Worm (Caenorhabditis elegans) whole organism, L3 larva: ENCODE measurements around the gene tre-4.
A peak's percentile ranks its signal among the peaks of the same experiment; 100 is the strongest.

ENCODE experiments used
- R02D3.7 ChIP-seq: fragments of 150-350 bp; optimal IDR thresholded peaks from 2 replicates; lab custom pipeline; 2014; ENCODE audit warnings: missing biosample characterization, missing genetic modification characterization
- ZK546.5 ChIP-seq: sonication (generic microtip); optimal IDR thresholded peaks from 2 replicates; lab custom pipeline; 2017; ENCODE audit warnings: missing biosample characterization, missing genetic modification characterization
- aly-2 ChIP-seq: fragments of 150-350 bp; optimal IDR thresholded peaks from 2 replicates; lab custom pipeline; 2014; ENCODE audit warnings: missing biosample characterization, missing genetic modification characterization
- ama-1 ChIP-seq: fragments of 150-350 bp; optimal IDR thresholded peaks from 2 replicates; lab custom pipeline; 2018
- ceh-16 ChIP-seq: sonication (generic microtip); optimal IDR thresholded peaks from 2 replicates; lab custom pipeline; 2017; ENCODE audit warnings: missing biosample characterization, missing genetic modification characterization
- ceh-28 ChIP-seq: fragments of 150-350 bp; optimal IDR thresholded peaks from 2 replicates; lab custom pipeline; 2014; ENCODE audit warnings: missing biosample characterization, missing genetic modification reagents, missing genetic modification characterization
- ceh-82 ChIP-seq: fragments of 150-350 bp; optimal IDR thresholded peaks from 2 replicates; lab custom pipeline; 2014; ENCODE audit warnings: missing biosample characterization, missing genetic modification characterization
- ceh-9 ChIP-seq: sonication (generic microtip); optimal IDR thresholded peaks from 2 replicates; lab custom pipeline; 2018; ENCODE audit warnings: missing biosample characterization, missing genetic modification characterization
- daf-12 ChIP-seq: fragments of 150-350 bp; optimal IDR thresholded peaks from 2 replicates; lab custom pipeline; 2014; ENCODE audit warnings: missing biosample characterization, missing genetic modification reagents, missing genetic modification characterization
- egl-27 ChIP-seq: sonication (generic microtip); optimal IDR thresholded peaks from 4 replicates; lab custom pipeline; 2017; ENCODE audit warnings: missing biosample characterization, missing genetic modification reagents, missing genetic modification characterization
- egl-5 ChIP-seq: fragments of 150-350 bp; optimal IDR thresholded peaks from 2 replicates; lab custom pipeline; 2017; ENCODE audit warnings: missing biosample characterization, missing genetic modification reagents, missing genetic modification characterization, inconsistent platforms
- elt-1 ChIP-seq: fragments of 150-350 bp; optimal IDR thresholded peaks from 2 replicates; lab custom pipeline; 2014; ENCODE audit warnings: missing biosample characterization, missing genetic modification characterization
- elt-2 ChIP-seq: sonication (generic microtip); optimal IDR thresholded peaks from 2 replicates; lab custom pipeline; 2016; ENCODE audit warnings: missing genetic modification reagents, mild to moderate bottlenecking, missing genetic modification characterization, missing compliant biosample characterization
- elt-3 ChIP-seq, 3 experiments: fragments of 150-350 bp in 1 of 3; sonication (generic microtip) in 2 of 3; optimal IDR thresholded peaks; 2 replicates in 2 of 3; 4 replicates in 1 of 3; lab custom pipeline; 2014 to 2017; ENCODE audit warnings: missing biosample characterization in 3 of 3, missing genetic modification characterization in 3 of 3
- eor-1 ChIP-seq, 2 experiments: fragments of 150-350 bp; optimal IDR thresholded peaks; 2 replicates each; lab custom pipeline; 2014 to 2018; ENCODE audit warnings: missing biosample characterization in 2 of 2, missing genetic modification characterization in 2 of 2
- fkh-10 ChIP-seq: sonication (generic microtip); optimal IDR thresholded peaks from 2 replicates; lab custom pipeline; 2017; ENCODE audit warnings: missing biosample characterization, missing genetic modification reagents, missing genetic modification characterization
- fkh-2 ChIP-seq: fragments of 150-350 bp; optimal IDR thresholded peaks from 2 replicates; lab custom pipeline; 2014; ENCODE audit warnings: missing biosample characterization, missing genetic modification reagents, missing genetic modification characterization
- fos-1 ChIP-seq: fragments of 150-350 bp; optimal IDR thresholded peaks from 2 replicates; lab custom pipeline; 2014; ENCODE audit warnings: missing biosample characterization, missing genetic modification characterization
- hmg-11 ChIP-seq: sonication (generic microtip); optimal IDR thresholded peaks from 2 replicates; lab custom pipeline; 2016; ENCODE audit warnings: missing genetic modification characterization, missing compliant biosample characterization
- jun-1 ChIP-seq: fragments of 150-350 bp; optimal IDR thresholded peaks from 2 replicates; lab custom pipeline; 2014; ENCODE audit warnings: missing biosample characterization, missing genetic modification reagents, missing genetic modification characterization
- lin-15B ChIP-seq: fragments of 150-350 bp; optimal IDR thresholded peaks from 2 replicates; lab custom pipeline; 2014; ENCODE audit warnings: missing biosample characterization, missing genetic modification characterization
- lin-39 ChIP-seq: fragments of 150-350 bp; optimal IDR thresholded peaks from 2 replicates; lab custom pipeline; 2018; ENCODE audit warnings: missing biosample characterization, missing genetic modification reagents, missing genetic modification characterization
- lsy-12 ChIP-seq: sonication (generic microtip); optimal IDR thresholded peaks from 2 replicates; lab custom pipeline; 2016; ENCODE audit warnings: mild to moderate bottlenecking, missing genetic modification characterization, missing compliant biosample characterization
- mdl-1 ChIP-seq: fragments of 150-350 bp; optimal IDR thresholded peaks from 2 replicates; lab custom pipeline; 2014; ENCODE audit warnings: missing biosample characterization, missing genetic modification characterization
- mml-1 ChIP-seq: fragments of 150-350 bp; sonication (generic microtip); optimal IDR thresholded peaks from 3 replicates; lab custom pipeline; 2014; ENCODE audit warnings: missing biosample characterization, missing genetic modification characterization
- nfya-1 ChIP-seq: sonication (generic microtip); optimal IDR thresholded peaks from 2 replicates; lab custom pipeline; 2017; ENCODE audit warnings: missing genetic modification characterization, mild to moderate bottlenecking, missing compliant biosample characterization, antibody characterized with exemption, moderate library complexity; ENCODE audit not compliant: insufficient read depth
- nhr-11 ChIP-seq: fragments of 150-350 bp; optimal IDR thresholded peaks from 2 replicates; lab custom pipeline; 2014; ENCODE audit warnings: missing biosample characterization, missing genetic modification characterization
- nhr-12 ChIP-seq: fragments of 150-350 bp; optimal IDR thresholded peaks from 2 replicates; lab custom pipeline; 2014; ENCODE audit warnings: missing biosample characterization, missing genetic modification characterization
- nhr-23 ChIP-seq: fragments of 150-350 bp; optimal IDR thresholded peaks from 2 replicates; lab custom pipeline; 2014; ENCODE audit warnings: missing biosample characterization, missing genetic modification reagents, missing genetic modification characterization
- nhr-237 ChIP-seq: fragments of 150-350 bp; optimal IDR thresholded peaks from 2 replicates; lab custom pipeline; 2014; ENCODE audit warnings: missing biosample characterization, missing genetic modification characterization
- nhr-25 ChIP-seq: sonication (generic microtip); optimal IDR thresholded peaks from 2 replicates; lab custom pipeline; 2017; ENCODE audit warnings: missing biosample characterization, missing genetic modification characterization
- nhr-28 ChIP-seq: fragments of 150-350 bp; optimal IDR thresholded peaks from 2 replicates; lab custom pipeline; 2014; ENCODE audit warnings: missing biosample characterization, missing genetic modification characterization
- nhr-43 ChIP-seq: sonication (generic microtip); optimal IDR thresholded peaks from 2 replicates; lab custom pipeline; 2016; ENCODE audit warnings: mild to moderate bottlenecking, missing genetic modification characterization, missing compliant biosample characterization; ENCODE audit not compliant: poor library complexity, severe bottlenecking
- nhr-67 ChIP-seq: fragments of 150-350 bp; optimal IDR thresholded peaks from 2 replicates; lab custom pipeline; 2014; ENCODE audit warnings: missing biosample characterization, missing genetic modification characterization
- nhr-76 ChIP-seq: fragments of 150-350 bp; sonication (generic microtip); optimal IDR thresholded peaks from 5 replicates; lab custom pipeline; 2014; ENCODE audit warnings: missing biosample characterization, missing genetic modification characterization
- nhr-77 ChIP-seq: fragments of 150-350 bp; optimal IDR thresholded peaks from 2 replicates; lab custom pipeline; 2014; ENCODE audit warnings: missing biosample characterization, missing genetic modification characterization
- pha-4 ChIP-seq: fragments of 150-350 bp; optimal IDR thresholded peaks from 2 replicates; lab custom pipeline; 2014; ENCODE audit warnings: missing biosample characterization, missing genetic modification reagents, missing genetic modification characterization
- pqm-1 ChIP-seq: fragments of 150-350 bp; optimal IDR thresholded peaks from 2 replicates; lab custom pipeline; 2017; ENCODE audit warnings: missing biosample characterization, missing genetic modification characterization, inconsistent platforms
- sea-2 ChIP-seq: fragments of 150-350 bp; sonication (generic microtip); optimal IDR thresholded peaks from 4 replicates; lab custom pipeline; 2014; ENCODE audit warnings: missing biosample characterization, missing genetic modification reagents, missing genetic modification characterization
- skn-1 ChIP-seq: fragments of 150-350 bp; optimal IDR thresholded peaks from 2 replicates; lab custom pipeline; 2014; ENCODE audit warnings: missing biosample characterization, missing genetic modification characterization
- snpc-4 ChIP-seq: fragments of 150-350 bp; optimal IDR thresholded peaks from 2 replicates; lab custom pipeline; 2014; ENCODE audit warnings: missing biosample characterization, missing genetic modification characterization
- tbx-2 ChIP-seq: sonication (generic microtip); optimal IDR thresholded peaks from 2 replicates; lab custom pipeline; 2016; ENCODE audit warnings: mild to moderate bottlenecking, missing genetic modification characterization, missing compliant biosample characterization
- unc-39 ChIP-seq: sonication (generic microtip); optimal IDR thresholded peaks from 4 replicates; lab custom pipeline; 2017; ENCODE audit warnings: missing biosample characterization, missing genetic modification characterization
- unc-62 ChIP-seq: fragments of 150-350 bp; sonication (generic microtip); optimal IDR thresholded peaks from 4 replicates; lab custom pipeline; 2014; ENCODE audit warnings: missing biosample characterization, missing genetic modification reagents, missing genetic modification characterization
- zag-1 ChIP-seq: fragments of 150-350 bp; optimal IDR thresholded peaks from 2 replicates; lab custom pipeline; 2014; ENCODE audit warnings: missing biosample characterization, missing genetic modification characterization
- ztf-11 ChIP-seq: fragments of 150-350 bp; optimal IDR thresholded peaks from 2 replicates; lab custom pipeline; 2014; ENCODE audit warnings: missing biosample characterization, missing genetic modification characterization
- ztf-4 ChIP-seq: fragments of 150-350 bp; optimal IDR thresholded peaks from 2 replicates; lab custom pipeline; 2014; ENCODE audit warnings: missing biosample characterization, missing genetic modification characterization

tre-4 gene

DNA sequence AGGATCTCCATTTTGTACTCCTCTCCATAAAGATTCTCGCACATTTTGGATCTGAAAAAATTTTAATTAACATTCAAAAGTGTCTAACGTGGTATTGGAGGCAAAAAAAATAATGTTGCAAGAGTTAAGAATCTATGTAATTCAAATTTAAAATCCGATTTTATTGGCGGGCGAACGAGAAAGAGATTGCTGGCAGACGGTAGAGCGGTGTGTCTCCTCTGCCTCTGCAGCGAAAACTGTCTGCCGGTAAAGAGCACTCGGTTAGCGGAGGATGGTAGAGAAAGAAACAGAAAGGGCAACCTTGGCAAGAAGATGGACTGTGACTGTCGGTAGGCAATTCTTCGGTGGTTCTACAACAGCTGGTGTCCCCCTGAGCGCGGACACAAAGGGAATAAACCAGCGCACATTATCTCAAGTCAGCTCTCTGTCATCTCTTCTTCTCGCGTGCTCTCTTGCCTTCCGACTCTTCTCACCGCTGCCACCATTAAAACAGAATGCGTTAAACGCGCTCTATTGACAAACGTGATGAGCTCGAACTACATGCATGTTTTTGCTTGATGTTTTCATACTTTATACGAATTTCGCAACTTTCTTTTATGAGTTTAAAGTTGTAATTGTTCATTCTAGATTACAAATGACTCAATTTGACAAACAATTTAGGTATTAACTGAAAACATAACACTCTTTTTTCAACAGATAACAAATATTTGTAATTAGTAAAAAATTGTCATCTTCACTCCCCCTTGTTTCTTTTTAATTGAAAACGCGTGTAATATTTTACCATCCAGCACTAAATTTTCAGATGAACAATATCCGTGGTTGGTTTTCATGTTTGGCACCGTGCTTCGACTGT, 47.1 kb downstream of the tre-4 start, which contains the start of the genes cdk-4 and F18H3.1:
TSS of gene cdk-4 (minus strand) at position 51 of the 853 bp plus-strand sequence.
TSS of gene F18H3.1 (plus strand) at position 803 of the 853 bp plus-strand sequence.
- no peak for TF ChIP-seq nhr-12
- no peak for TF ChIP-seq daf-12 (tag; lab: Kevin White, UChicago)
- no peak for TF ChIP-seq snpc-4 (tag; lab: Kevin White, UChicago)
- peak; percentile 14 for TF ChIP-seq pha-4 (tag; lab: Kevin White, UChicago)
- TF ChIP-seq fkh-10, result no peak
- TF ChIP-seq egl-5 (tag; lab: Kevin White, UChicago), result no peak
- TF ChIP-seq nhr-25, result peak; percentile 72
- no peak for TF ChIP-seq pqm-1 (tag; lab: Kevin White, UChicago)
- TF ChIP-seq sea-2, result no peak
- TF ChIP-seq nhr-76, result no peak
- TF ChIP-seq R02D3.7 (tag; lab: Kevin White, UChicago), result no peak
- no peak for TF ChIP-seq nhr-28
- TF ChIP-seq ceh-16 (tag; lab: Kevin White, UChicago), result no peak
- TF ChIP-seq tbx-2 (tag; lab: Kevin White, UChicago), result no peak
- no peak for TF ChIP-seq ztf-11 (tag; lab: Kevin White, UChicago)
- TF ChIP-seq fkh-2 (tag; lab: Kevin White, UChicago), result no peak
- peak; percentile 40 for TF ChIP-seq elt-2 (tag; lab: Kevin White, UChicago)
- TF ChIP-seq nhr-67 (tag; lab: Kevin White, UChicago), result no peak
- TF ChIP-seq ceh-9 (tag; lab: Kevin White, UChicago), result no peak
- TF ChIP-seq nhr-77, result no peak
- TF ChIP-seq nhr-237, result no peak
- no peak for TF ChIP-seq unc-39 (tag; lab: Kevin White, UChicago)
- no peak for TF ChIP-seq lsy-12 (tag; lab: Kevin White, UChicago)
- no peak for TF ChIP-seq mdl-1 (tag; lab: Kevin White, UChicago)
- peak; percentile 32 for TF ChIP-seq skn-1 (tag; lab: Kevin White, UChicago)
- no peak for TF ChIP-seq nhr-11
- TF ChIP-seq fos-1 (tag; lab: Kevin White, UChicago), result no peak
- TF ChIP-seq elt-1, result peak; percentile 20
- TF ChIP-seq ceh-28 (tag; lab: Kevin White, UChicago), result no peak
- TF ChIP-seq jun-1 (tag; lab: Kevin White, UChicago), result no peak
- no peak for TF ChIP-seq elt-3 (tag; optimal IDR thresholded peaks at IDR 0.05; lab: Kevin White, UChicago)
- TF ChIP-seq mml-1, result no peak
- no peak for TF ChIP-seq ztf-4 (tag; lab: Kevin White, UChicago)
- no peak for TF ChIP-seq eor-1 (tag; optimal IDR thresholded peaks at IDR 0.05; lab: Kevin White, UChicago)
- TF ChIP-seq nhr-43, result no peak
- TF ChIP-seq nfya-1 (tag; lab: Kevin White, UChicago), result peak; percentile 52
- peak; percentile 85 for TF ChIP-seq lin-39
- TF ChIP-seq zag-1, result no peak
- TF ChIP-seq nhr-23, result no peak
- no peak for TF ChIP-seq ama-1 (lab: Kevin White, UChicago)
- peak; percentile 64 for TF ChIP-seq lin-15B
- no peak for TF ChIP-seq aly-2 (tag; lab: Kevin White, UChicago)
- no peak for TF ChIP-seq ceh-82 (tag; lab: Kevin White, UChicago)
- TF ChIP-seq hmg-11, result no peak
- TF ChIP-seq egl-27 (tag; lab: Kevin White, UChicago), result no peak
- TF ChIP-seq unc-62 (GFP tag; lab: Kevin White, UChicago), result no peak
- no peak for TF ChIP-seq ZK546.5
- TF ChIP-seq, all 47 proteins: peak for 8
